Worm (Caenorhabditis elegans) whole organism, L1 larva: ENCODE data around the gene smrd-1.

Experiments used
- C04F5.9 ChIP-seq: sonication (generic microtip); optimal IDR thresholded peaks from 2 replicates; lab custom pipeline; 2016; ENCODE audit warnings: missing genetic modification characterization, missing compliant biosample characterization
- C16A3.4 ChIP-seq: fragments of 150-350 bp; optimal IDR thresholded peaks from 2 replicates; lab custom pipeline; 2014; ENCODE audit warnings: missing biosample characterization, missing genetic modification characterization
- F16B12.6 ChIP-seq: fragments of 150-350 bp; optimal IDR thresholded peaks from 2 replicates; lab custom pipeline; 2014; ENCODE audit warnings: missing biosample characterization, missing genetic modification characterization
- aha-1 ChIP-seq: fragments of 150-350 bp; optimal IDR thresholded peaks from 2 replicates; lab custom pipeline; 2014; ENCODE audit warnings: missing biosample characterization, missing genetic modification characterization
- aly-2 ChIP-seq: fragments of 150-350 bp; optimal IDR thresholded peaks from 2 replicates; lab custom pipeline; 2014; ENCODE audit warnings: missing biosample characterization, missing genetic modification characterization
- blmp-1 ChIP-seq: fragments of 150-350 bp; optimal IDR thresholded peaks from 2 replicates; lab custom pipeline; 2014; ENCODE audit warnings: missing biosample characterization, missing genetic modification characterization
- ceh-8 ChIP-seq: fragments of 200-800 bp; sonication (Bioruptor generic); optimal IDR thresholded peaks from 2 replicates; lab custom pipeline; 2018; ENCODE audit warnings: mild to moderate bottlenecking, missing genetic modification characterization, moderate library complexity, missing compliant biosample characterization
- ceh-82 ChIP-seq, 3 experiments: fragments of 150-350 bp in 1 of 3; sonication (generic microtip) in 2 of 3; optimal IDR thresholded peaks; 2 replicates each; lab custom pipeline; 2014 to 2017; ENCODE audit warnings: missing biosample characterization in 3 of 3, missing genetic modification characterization in 3 of 3
- ceh-88 ChIP-seq: fragments of 200-800 bp; sonication (Bioruptor generic); IDR thresholded peaks from 2 replicates; pipeline ENCODE4 v1.3.6; 2022; ENCODE audit warnings: missing genetic modification characterization, missing compliant biosample characterization
- ces-1 ChIP-seq: fragments of 150-350 bp; optimal IDR thresholded peaks from 2 replicates; lab custom pipeline; 2014; ENCODE audit warnings: missing biosample characterization, missing genetic modification reagents, missing genetic modification characterization
- dpl-1 ChIP-seq, 3 experiments: fragments of 150-350 bp in 2 of 3; sonication (generic microtip) in 1 of 3; optimal IDR thresholded peaks; 2 replicates each; lab custom pipeline; 2014 to 2017; ENCODE audit warnings: missing biosample characterization in 3 of 3, missing genetic modification characterization in 3 of 3, missing genetic modification reagents in 3 of 3
- dsc-1 ChIP-seq: sonication (generic microtip); optimal IDR thresholded peaks from 2 replicates; lab custom pipeline; 2016; ENCODE audit warnings: mild to moderate bottlenecking, missing genetic modification characterization, missing compliant biosample characterization
- efl-1 ChIP-seq, 4 experiments: fragments of 150-350 bp; optimal IDR thresholded peaks in 3 of 4; peaks in 1 of 4; 1 replicate in 1 of 4; 2 replicates in 3 of 4; lab custom pipeline; 2014; ENCODE audit warnings: missing biosample characterization in 2 of 4, missing genetic modification characterization in 2 of 4, missing genetic modification reagents in 2 of 4
- egl-13 ChIP-seq: sonication (generic microtip); optimal IDR thresholded peaks from 2 replicates; lab custom pipeline; 2016; ENCODE audit warnings: missing genotype, missing genetic modification reagents, missing genetic modification characterization, missing compliant biosample characterization
- fkh-10 ChIP-seq: sonication (generic microtip); optimal IDR thresholded peaks from 2 replicates; lab custom pipeline; 2017; ENCODE audit warnings: missing biosample characterization, missing genetic modification reagents, missing genetic modification characterization
- fkh-8 ChIP-seq: sonication (generic microtip); optimal IDR thresholded peaks from 2 replicates; lab custom pipeline; 2016; ENCODE audit warnings: mild to moderate bottlenecking, missing genetic modification characterization, missing compliant biosample characterization
- irx-1 ChIP-seq: sonication (generic microtip); optimal IDR thresholded peaks from 2 replicates; lab custom pipeline; 2016; ENCODE audit warnings: missing genetic modification characterization, missing compliant biosample characterization
- isw-1 ChIP-seq: fragments of 200-800 bp; sonication (Bioruptor generic); IDR thresholded peaks from 2 replicates; pipeline ENCODE4 v1.3.6; 2022; ENCODE audit warnings: missing genetic modification characterization, missing compliant biosample characterization
- lin-13 ChIP-seq: fragments of 150-350 bp; optimal IDR thresholded peaks from 2 replicates; lab custom pipeline; 2014; ENCODE audit warnings: missing biosample characterization, missing genetic modification reagents, missing genetic modification characterization
- lin-14 ChIP-seq: fragments of 200-800 bp; sonication (Bioruptor generic); optimal IDR thresholded peaks from 2 replicates; lab custom pipeline; 2018; ENCODE audit warnings: mild to moderate bottlenecking, missing genetic modification characterization, moderate library complexity, missing compliant biosample characterization
- lin-15B ChIP-seq: fragments of 150-350 bp; sonication (generic microtip); optimal IDR thresholded peaks from 3 replicates; lab custom pipeline; 2014; ENCODE audit warnings: missing biosample characterization, missing genetic modification characterization
- lin-35 ChIP-seq, 2 experiments: fragments of 150-350 bp; optimal IDR thresholded peaks; 2 replicates each; lab custom pipeline; 2014; ENCODE audit warnings: missing biosample characterization in 2 of 2, missing genetic modification characterization in 2 of 2, missing genetic modification reagents in 2 of 2
- lir-3 ChIP-seq: sonication (generic microtip); optimal IDR thresholded peaks from 2 replicates; lab custom pipeline; 2016; ENCODE audit warnings: mild to moderate bottlenecking, missing genetic modification characterization, moderate library complexity, missing compliant biosample characterization; ENCODE audit not compliant: poor library complexity
- lsy-2 ChIP-seq, 2 experiments: fragments of 150-350 bp; optimal IDR thresholded peaks; 2 replicates each; lab custom pipeline; 2014; ENCODE audit warnings: missing biosample characterization in 2 of 2, missing genetic modification characterization in 2 of 2
- mab-9 ChIP-seq: fragments of 200-800 bp; sonication (Bioruptor generic); IDR thresholded peaks from 2 replicates; pipeline ENCODE4 v1.3.6; 2022; ENCODE audit warnings: missing genetic modification reagents, missing genetic modification characterization, missing compliant biosample characterization
- mep-1 ChIP-seq: fragments of 150-350 bp; optimal IDR thresholded peaks from 2 replicates; lab custom pipeline; 2014; ENCODE audit warnings: missing biosample characterization, missing genetic modification characterization
- nhr-19 ChIP-seq: fragments of 200-800 bp; sonication (Bioruptor generic); conservative IDR thresholded peaks from 2 replicates; pipeline ENCODE4 v1.3.6; 2022; ENCODE audit warnings: missing genetic modification characterization, missing compliant biosample characterization
- nhr-20 ChIP-seq: sonication (generic microtip); optimal IDR thresholded peaks from 2 replicates; lab custom pipeline; 2016; ENCODE audit warnings: mild to moderate bottlenecking, missing genetic modification characterization, missing compliant biosample characterization
- nhr-47 ChIP-seq: sonication (generic microtip); optimal IDR thresholded peaks from 2 replicates; lab custom pipeline; 2016; ENCODE audit warnings: mild to moderate bottlenecking, missing genetic modification characterization, moderate library complexity, missing compliant biosample characterization
- nhr-71 ChIP-seq: sonication (generic microtip); optimal IDR thresholded peaks from 2 replicates; lab custom pipeline; 2016; ENCODE audit warnings: mild to moderate bottlenecking, missing genetic modification characterization, moderate library complexity, missing compliant biosample characterization
- nhr-77 ChIP-seq: fragments of 150-350 bp; optimal IDR thresholded peaks from 2 replicates; lab custom pipeline; 2014; ENCODE audit warnings: missing biosample characterization, missing genetic modification characterization
- nhr-85 ChIP-seq: sonication (generic microtip); peaks from one replicate; lab custom pipeline; 2016; ENCODE audit warnings: missing genetic modification characterization, inconsistent platforms, missing compliant biosample characterization
- nhr-90 ChIP-seq: sonication (generic microtip); optimal IDR thresholded peaks from 2 replicates; lab custom pipeline; 2016; ENCODE audit warnings: mild to moderate bottlenecking, missing genetic modification characterization, missing compliant biosample characterization; ENCODE audit not compliant: poor library complexity
- rnt-1 ChIP-seq: sonication (generic microtip); optimal IDR thresholded peaks from 2 replicates; lab custom pipeline; 2016; ENCODE audit warnings: mild to moderate bottlenecking, missing genetic modification characterization, moderate library complexity, missing compliant biosample characterization
- snpc-4 ChIP-seq: fragments of 150-350 bp; optimal IDR thresholded peaks from 2 replicates; lab custom pipeline; 2014; ENCODE audit warnings: missing biosample characterization, missing genetic modification characterization
- snu-23 ChIP-seq: sonication (generic microtip); optimal IDR thresholded peaks from 2 replicates; lab custom pipeline; 2016; ENCODE audit warnings: missing genetic modification characterization, missing compliant biosample characterization
- swsn-7 ChIP-seq: sonication (generic microtip); optimal IDR thresholded peaks from 2 replicates; lab custom pipeline; 2016; ENCODE audit warnings: missing genetic modification characterization, missing compliant biosample characterization
- tbx-2 ChIP-seq: sonication (generic microtip); optimal IDR thresholded peaks from 2 replicates; lab custom pipeline; 2016; ENCODE audit warnings: missing genetic modification characterization, missing compliant biosample characterization
- unc-130 ChIP-seq: fragments of 150-350 bp; optimal IDR thresholded peaks from 2 replicates; lab custom pipeline; 2017; ENCODE audit warnings: missing biosample characterization, missing genetic modification characterization, inconsistent platforms
- unc-86 ChIP-seq: sonication (generic microtip); optimal IDR thresholded peaks from 2 replicates; lab custom pipeline; 2016; ENCODE audit warnings: missing genetic modification characterization, missing compliant biosample characterization
- unc-98 ChIP-seq: fragments of 200-800 bp; sonication (Bioruptor generic); IDR thresholded peaks from 2 replicates; pipeline ENCODE4 v1.3.6; 2022; ENCODE audit warnings: missing genetic modification characterization, missing compliant biosample characterization
- vab-15 ChIP-seq: sonication (generic microtip); optimal IDR thresholded peaks from 2 replicates; lab custom pipeline; 2017; ENCODE audit warnings: missing genotype, mild to moderate bottlenecking, missing genetic modification characterization, missing compliant biosample characterization
- xbp-1 ChIP-seq: sonication (generic microtip); optimal IDR thresholded peaks from 2 replicates; lab custom pipeline; 2016; ENCODE audit warnings: missing genetic modification characterization, missing compliant biosample characterization
- ztf-11 ChIP-seq, 2 experiments: sonication (generic microtip); optimal IDR thresholded peaks; 2 replicates each; lab custom pipeline; 2016 to 2017; ENCODE audit warnings: missing genetic modification characterization in 2 of 2, missing biosample characterization in 1 of 2, missing compliant biosample characterization in 1 of 2

The smrd-1 gene

ce11 chrIII:10435938-10436842, at the start of gene smrd-1, which contains the start of gene enu-3.1:
TSS of gene smrd-1 (minus strand) at chrIII:10435988.
TSS of gene enu-3.1 (plus strand) at chrIII:10436276.
- peak; percentile 78 for TF ChIP-seq tbx-2
- peak; percentile 44 for TF ChIP-seq vab-15 (tag; lab: Kevin White, UChicago)
- peak; percentile 70 for TF ChIP-seq swsn-7
- TF ChIP-seq dsc-1 (tag; lab: Kevin White, UChicago): peak; percentile 74
- TF ChIP-seq ces-1 (GFP tag; lab: Kevin White, UChicago): peak; percentile 92
- TF ChIP-seq fkh-8 (tag; lab: Kevin White, UChicago): peak; percentile 80
- peak; percentile 64 for TF ChIP-seq nhr-85
- TF ChIP-seq egl-13: peak; percentile 63
- peak; percentile 73 for TF ChIP-seq isw-1 (GFP tag; lab: Robert Waterston, UW)
- TF ChIP-seq lin-14 (GFP tag; lab: Kevin White, UChicago): peak; percentile 78
- peak; percentile 23 for TF ChIP-seq irx-1 (tag; lab: Kevin White, UChicago)
- peak; percentile 62 for TF ChIP-seq unc-86
- TF ChIP-seq unc-98 (GFP tag; lab: Robert Waterston, UW): peak; percentile 63
- peak; percentile 25 for TF ChIP-seq aha-1 (tag; lab: Kevin White, UChicago)
- peak; percentile 72 for TF ChIP-seq lin-15B (tag; lab: Kevin White, UChicago)
- TF ChIP-seq nhr-19: peak; percentile 78
- TF ChIP-seq lsy-2 (tag; optimal IDR thresholded peaks at IDR 0.05; lab: Kevin White, UChicago): peak; percentile 72 to 77
- TF ChIP-seq efl-1 (optimal IDR thresholded peaks at IDR 0.05; lab: Kevin White, UChicago): peak; percentile 53 to 71
- TF ChIP-seq efl-1 (GFP tag; optimal IDR thresholded peaks at IDR 0.05 in 1 of 2; lab: Kevin White, UChicago): peak; percentile 73 to 96
- TF ChIP-seq mep-1 (tag; lab: Kevin White, UChicago): peak; percentile 42
- peak; percentile 84 for TF ChIP-seq nhr-47 (tag; lab: Kevin White, UChicago)
- TF ChIP-seq ceh-82 (tag; optimal IDR thresholded peaks at IDR 0.05; lab: Kevin White, UChicago): peak; percentile 41 to 65 (median 41)
- peak; percentile 20 for TF ChIP-seq unc-130 (tag; lab: Kevin White, UChicago)
- peak in 1 of 2 experiments; percentile 65 for TF ChIP-seq ztf-11 (tag; optimal IDR thresholded peaks at IDR 0.05; lab: Kevin White, UChicago)
- peak; percentile 26 for TF ChIP-seq blmp-1 (tag; lab: Kevin White, UChicago)
- peak; percentile 82 for TF ChIP-seq fkh-10 (GFP tag; lab: Kevin White, UChicago)
- peak; percentile 63 for TF ChIP-seq mab-9
- peak; percentile 66 for TF ChIP-seq nhr-20
- TF ChIP-seq snpc-4 (tag; lab: Kevin White, UChicago): peak; percentile 13
- peak; percentile 63 for TF ChIP-seq nhr-90 (tag; lab: Kevin White, UChicago)
- peak; percentile 93 for TF ChIP-seq ceh-8 (GFP tag; lab: Kevin White, UChicago)
- peak; percentile 58 for TF ChIP-seq lin-13
- peak; percentile 37 to 75 (median 66) for TF ChIP-seq dpl-1 (GFP tag; optimal IDR thresholded peaks at IDR 0.05; lab: Kevin White, UChicago)
- peak; percentile 61 for TF ChIP-seq xbp-1 (tag; lab: Kevin White, UChicago)
- peak; percentile 82 for TF ChIP-seq nhr-71 (tag; lab: Kevin White, UChicago)
- peak; percentile 13 for TF ChIP-seq C16A3.4 (tag; lab: Kevin White, UChicago)
- peak; percentile 59 for TF ChIP-seq rnt-1 (tag; lab: Kevin White, UChicago)
- TF ChIP-seq lir-3 (tag; lab: Kevin White, UChicago): peak; percentile 57
- TF ChIP-seq F16B12.6 (tag; lab: Kevin White, UChicago): peak; percentile 88
- TF ChIP-seq C04F5.9 (tag; lab: Kevin White, UChicago): peak; percentile 9
- TF ChIP-seq aly-2 (tag; lab: Kevin White, UChicago): peak; percentile 28
- TF ChIP-seq snu-23 (GFP tag; lab: Kevin White, UChicago): peak; percentile 66
- peak; percentile 69 to 73 for TF ChIP-seq lin-35 (GFP tag; optimal IDR thresholded peaks at IDR 0.05; lab: Kevin White, UChicago)
- peak; percentile 72 for TF ChIP-seq ceh-88 (GFP tag; lab: Robert Waterston, UW)
- peak; percentile 29 for TF ChIP-seq nhr-77
- TF ChIP-seq, all 84 proteins: peak for 44; not testable (repeated sequence) for 40
